Fruit fly (Drosophila melanogaster) whole organism, wandering third instar larva: ENCODE measurements around the gene SH3PX1.

Experiments
- Abd-B ChIP-seq: fragments of >200 bp; optimal IDR thresholded peaks from 2 replicates; lab custom pipeline; 2017; ENCODE audit warnings: missing biosample characterization, missing genetic modification characterization
- CG9705 ChIP-seq: fragments of 200-800 bp; sonication (Bioruptor generic); optimal IDR thresholded peaks from 2 replicates; lab custom pipeline; 2018; ENCODE audit warnings: missing biosample characterization, mild to moderate bottlenecking, missing genetic modification characterization
- Hr83 ChIP-seq: fragments of 200-300 bp; sonication (Bioruptor generic); optimal IDR thresholded peaks from 2 replicates; lab custom pipeline; 2016; ENCODE audit warnings: missing biosample characterization, mild to moderate bottlenecking, missing genetic modification characterization, moderate library complexity; ENCODE audit not compliant: poor library complexity, severe bottlenecking
- br ChIP-seq: fragments of 200-800 bp; sonication (Bioruptor generic); optimal IDR thresholded peaks from 2 replicates; lab custom pipeline; 2016; ENCODE audit warnings: missing biosample characterization, missing genetic modification characterization
- ey ChIP-seq: fragments of 200-800 bp; sonication (Bioruptor generic); optimal IDR thresholded peaks from 2 replicates; lab custom pipeline; 2016; ENCODE audit warnings: missing biosample characterization, missing genetic modification characterization
- pan ChIP-seq: fragments of >200 bp; optimal IDR thresholded peaks from 2 replicates; lab custom pipeline; 2017
- psq ChIP-seq: fragments of 200-800 bp; sonication (Bioruptor generic); optimal IDR thresholded peaks from 3 replicates; lab custom pipeline; 2017; ENCODE audit warnings: missing biosample characterization, mild to moderate bottlenecking, missing genetic modification characterization, moderate library complexity

DNA sequence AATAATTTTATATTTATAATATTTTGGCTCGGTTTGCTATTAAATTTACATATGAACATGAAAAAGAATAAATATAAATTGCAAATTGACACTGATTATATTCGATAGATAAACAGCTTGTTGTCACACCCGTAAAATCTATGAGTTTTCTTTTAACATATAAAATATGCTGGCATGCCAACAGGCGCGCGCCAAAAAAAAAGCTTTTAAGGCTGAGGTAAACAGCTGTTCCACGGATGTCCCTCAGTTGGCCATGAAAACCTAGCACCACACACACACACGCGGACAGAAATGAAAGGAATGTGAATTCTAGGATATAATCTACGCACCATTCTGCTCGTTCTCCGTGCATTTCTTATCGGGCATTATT lies 18.8 kb downstream of the SH3PX1 start:
- TF ChIP-seq ey (GFP tag; lab: Kevin White, UChicago) (no peak), CG9705 (GFP tag; lab: Kevin White, UChicago) (no peak), br (GFP tag; lab: Kevin White, UChicago) (no peak), psq (no peak), Abd-B (GFP tag; lab: Kevin White, UChicago) (no peak), pan (lab: Kevin White, UChicago) (no peak), Hr83 (no peak)
